Fruit fly (Drosophila melanogaster) whole organism, adult: ENCODE data around the gene CG11134.

Source experiments
- CG11617 ChIP-seq: fragments of 200-800 bp; sonication (Bioruptor generic); optimal IDR thresholded peaks from 2 replicates; lab custom pipeline; 2017; ENCODE audit warnings: mild to moderate bottlenecking, missing biosample characterization, missing genetic modification reagents, missing genetic modification characterization
- CG7101 ChIP-seq: fragments of 200-800 bp; sonication (Bioruptor generic); optimal IDR thresholded peaks from 2 replicates; lab custom pipeline; 2018; ENCODE audit warnings: missing biosample characterization, mild to moderate bottlenecking, missing genetic modification characterization, moderate library complexity
- Clk ChIP-seq: fragments of 200-800 bp; sonication (Bioruptor generic); optimal IDR thresholded peaks from 2 replicates; lab custom pipeline; 2017; ENCODE audit warnings: missing biosample characterization, missing genetic modification characterization
- Mnt ChIP-seq: fragments of 200-800 bp; sonication (Bioruptor generic); optimal IDR thresholded peaks from 2 replicates; lab custom pipeline; 2016; ENCODE audit warnings: missing biosample characterization, mild to moderate bottlenecking, missing genetic modification characterization
- kay ChIP-seq: fragments of 200-800 bp; sonication (Bioruptor generic); peaks from one replicate; lab custom pipeline; 2016; ENCODE audit warnings: missing biosample characterization, missing genetic modification characterization, borderline replicate concordance
- pad ChIP-seq: fragments of 200-800 bp; sonication (Bioruptor generic); optimal IDR thresholded peaks from 3 replicates; lab custom pipeline; 2017; ENCODE audit warnings: missing biosample characterization, missing genetic modification characterization, mild to moderate bottlenecking, moderate library complexity, missing genetic modification reagents
- tj ChIP-seq: fragments of 200-800 bp; sonication (Bioruptor generic); optimal IDR thresholded peaks from 3 replicates; lab custom pipeline; 2017; ENCODE audit warnings: missing biosample characterization, mild to moderate bottlenecking, missing genetic modification characterization, moderate library complexity
- toe ChIP-seq: fragments of 200-800 bp; sonication (Bioruptor generic); optimal IDR thresholded peaks from 2 replicates; lab custom pipeline; 2016; ENCODE audit warnings: missing biosample characterization, missing genetic modification characterization

DNA sequence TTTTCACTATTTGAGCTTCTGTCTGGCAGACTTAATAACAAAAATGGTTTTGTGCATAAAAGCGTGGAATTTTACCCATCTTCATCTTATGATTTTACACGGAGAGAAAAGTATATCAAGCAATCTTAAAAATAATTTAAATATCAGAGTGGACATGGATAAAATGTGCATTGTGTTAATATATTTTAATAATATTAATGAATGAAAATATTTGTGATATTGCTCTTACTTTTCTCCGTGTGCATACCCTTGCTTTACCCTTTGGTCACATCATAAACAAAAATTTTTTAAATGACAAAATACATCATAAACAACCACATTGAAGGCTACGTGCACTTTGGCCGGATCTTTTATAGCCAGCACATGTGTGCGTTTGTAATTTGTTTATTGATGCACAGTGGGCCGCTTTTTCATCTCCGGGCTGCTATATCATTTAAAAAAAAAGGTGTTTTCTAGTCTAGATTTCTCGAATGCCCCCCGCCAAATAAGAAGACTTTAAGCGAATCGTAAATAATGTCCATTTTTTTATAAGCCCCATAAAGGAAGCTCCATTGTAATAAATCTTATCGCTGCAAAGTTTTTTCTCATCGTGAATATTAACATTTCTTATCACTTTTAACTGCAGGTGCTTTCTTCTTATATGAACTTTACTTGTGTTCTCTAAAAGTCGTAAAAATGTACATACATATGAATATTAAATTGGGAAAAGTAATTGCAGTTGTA, 26.8 kb downstream of the CG11134 start:
- TF ChIP-seq tj (GFP tag; lab: Kevin White, UChicago) (no peak), CG7101 (tag; lab: Kevin White, UChicago) (peak; percentile 60), Mnt (GFP tag; lab: Kevin White, UChicago) (peak; percentile 70), Clk (GFP tag; lab: Kevin White, UChicago) (no peak), CG11617 (peak; percentile 27), kay (peak; percentile 81), toe (GFP tag; lab: Kevin White, UChicago) (no peak), pad (GFP tag; lab: Kevin White, UChicago) (no peak)
